Worm (Caenorhabditis elegans): Measurements from ENCODE around the gene nhr-90.

DNA sequence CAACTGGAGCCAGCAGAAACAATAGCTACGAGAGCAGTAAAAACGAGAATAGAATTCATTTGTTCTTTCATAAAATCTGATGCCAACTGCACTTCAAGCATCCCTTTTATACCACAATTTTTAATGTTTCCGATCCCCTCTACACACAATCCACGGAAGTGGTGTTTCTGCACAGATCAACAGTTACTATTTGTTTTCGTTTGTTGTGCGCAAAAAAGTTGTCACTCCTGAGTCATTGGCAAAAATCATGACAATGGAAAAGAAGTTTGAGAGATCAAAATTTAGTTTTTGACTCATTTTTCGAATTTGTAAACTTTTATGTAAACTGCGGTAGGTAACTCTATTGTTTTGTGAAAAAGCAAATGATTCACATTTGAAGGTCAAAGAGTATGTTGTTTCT is 6.2 kb upstream of the nhr-90 start, which contains the start of gene srlf-37:
- no peak for TF ChIP-seq him-1 (tag; optimal IDR thresholded peaks at IDR 0.05)
- TF ChIP-seq W03F9.2 (tag; optimal IDR thresholded peaks at IDR 0.05), result no peak
- no peak for TF ChIP-seq dao-5 (tag; optimal IDR thresholded peaks at IDR 0.05)

Measured in whole organism, L4/young adult.